Fruit fly (Drosophila melanogaster): ENCODE results near the gene Irk3.

The Irk3 gene

dm6 chr2L:18713686-18714085, at the start of gene Irk3:
Irk3 (minus strand) TSS chr2L:18713748.
- no peak for TF ChIP-seq CTCF (optimal IDR thresholded peaks at IDR 0.05)
- no peak for TF ChIP-seq CG8478 (optimal IDR thresholded peaks at IDR 0.05)

- TF ChIP-seq CG8478 (optimal IDR thresholded peaks at IDR 0.05) (no peak), CTCF (optimal IDR thresholded peaks at IDR 0.05) (no peak)
These were observed 39.7 kb upstream of the Irk3 start for dm6 chr2L:18753242-18753641.

- TF ChIP-seq CTCF (optimal IDR thresholded peaks at IDR 0.05) (no peak), CG8478 (optimal IDR thresholded peaks at IDR 0.05) (no peak)
These were observed 39.3 kb upstream of the Irk3 start for dm6 chr2L:18752823-18753222.

- TF ChIP-seq CG8478 (optimal IDR thresholded peaks at IDR 0.05) (no peak), CTCF (optimal IDR thresholded peaks at IDR 0.05) (no peak)
These were observed 38.5 kb upstream of the Irk3 start for dm6 chr2L:18752038-18752437.

- TF ChIP-seq CG8478 (optimal IDR thresholded peaks at IDR 0.05) (no peak), CTCF (optimal IDR thresholded peaks at IDR 0.05) (no peak)
These were observed 37.8 kb upstream of the Irk3 start for dm6 chr2L:18751337-18751736.

dm6 chr2L:18746694-18747093, 33.1 kb upstream of the Irk3 start:
- TF ChIP-seq CTCF (optimal IDR thresholded peaks at IDR 0.05) (no peak), CG8478 (optimal IDR thresholded peaks at IDR 0.05) (no peak)

dm6 chr2L:18745454-18745853, 31.9 kb upstream of the Irk3 start:
- no peak for TF ChIP-seq CTCF (optimal IDR thresholded peaks at IDR 0.05)

dm6 chr2L:18743896-18744295, 30.3 kb upstream of the Irk3 start:
- TF ChIP-seq CG8478 (optimal IDR thresholded peaks at IDR 0.05), result no peak

- no peak for TF ChIP-seq CG8478 (optimal IDR thresholded peaks at IDR 0.05)
- TF ChIP-seq CTCF (optimal IDR thresholded peaks at IDR 0.05), result no peak
These were observed 29.2 kb upstream of the Irk3 start for dm6 chr2L:18742710-18743109.

dm6 chr2L:18740010-18740409, 26.5 kb upstream of the Irk3 start, which contains the start of the genes CG42752 and CG15167:
CG42752 (minus strand) TSS chr2L:18740110.
CG15167 (plus strand) TSS chr2L:18740358.
- TF ChIP-seq CTCF (optimal IDR thresholded peaks at IDR 0.05) (no peak), CG8478 (optimal IDR thresholded peaks at IDR 0.05) (no peak)

dm6 chr2L:18737239-18737638, 23.7 kb upstream of the Irk3 start:
- TF ChIP-seq CTCF (optimal IDR thresholded peaks at IDR 0.05), result no peak
- no peak for TF ChIP-seq CG8478 (optimal IDR thresholded peaks at IDR 0.05)

dm6 chr2L:18735553-18736167, 22.1 kb upstream of the Irk3 start:
- TF ChIP-seq CTCF (optimal IDR thresholded peaks at IDR 0.05) (no peak), CG8478 (optimal IDR thresholded peaks at IDR 0.05) (no peak)

- TF ChIP-seq CTCF (optimal IDR thresholded peaks at IDR 0.05), result no peak
- TF ChIP-seq CG8478 (optimal IDR thresholded peaks at IDR 0.05), result no peak
These were observed 19.4 kb upstream of the Irk3 start for dm6 chr2L:18732760-18733530.

dm6 chr2L:18732291-18732690, 18.7 kb upstream of the Irk3 start, which contains the start of gene CG10348:
CG10348 (minus strand) TSS chr2L:18732524.
- TF ChIP-seq CG8478 (optimal IDR thresholded peaks at IDR 0.05) (no peak), CTCF (optimal IDR thresholded peaks at IDR 0.05) (no peak)

dm6 chr2L:18727986-18728385, 14.4 kb upstream of the Irk3 start:
- TF ChIP-seq CTCF (optimal IDR thresholded peaks at IDR 0.05), result no peak
- TF ChIP-seq CG8478 (optimal IDR thresholded peaks at IDR 0.05), result no peak

dm6 chr2L:18724842-18725241, 11.3 kb upstream of the Irk3 start:
- no peak for TF ChIP-seq CTCF (optimal IDR thresholded peaks at IDR 0.05)
- TF ChIP-seq CG8478 (optimal IDR thresholded peaks at IDR 0.05), result no peak
